Worm (Caenorhabditis elegans) whole organism, L1 larva: ENCODE results near the gene Y48A6C.4.

ENCODE experiments used
- C04F5.9 ChIP-seq: sonication (generic microtip); optimal IDR thresholded peaks from 2 replicates; lab custom pipeline; 2016; ENCODE audit warnings: missing genetic modification characterization, missing compliant biosample characterization
- C16A3.4 ChIP-seq: fragments of 150-350 bp; optimal IDR thresholded peaks from 2 replicates; lab custom pipeline; 2014; ENCODE audit warnings: missing biosample characterization, missing genetic modification characterization
- C34B4.2 ChIP-seq: sonication (generic microtip); optimal IDR thresholded peaks from 2 replicates; lab custom pipeline; 2017; ENCODE audit warnings: mild to moderate bottlenecking, missing genetic modification characterization, missing compliant biosample characterization
- F16B12.6 ChIP-seq: fragments of 150-350 bp; optimal IDR thresholded peaks from 2 replicates; lab custom pipeline; 2014; ENCODE audit warnings: missing biosample characterization, missing genetic modification characterization
- alr-1 ChIP-seq: fragments of 200-800 bp; sonication (Bioruptor generic); optimal IDR thresholded peaks from 2 replicates; lab custom pipeline; 2018; ENCODE audit warnings: borderline replicate concordance, mild to moderate bottlenecking, missing genetic modification characterization, missing compliant biosample characterization
- aly-2 ChIP-seq: fragments of 150-350 bp; optimal IDR thresholded peaks from 2 replicates; lab custom pipeline; 2014; ENCODE audit warnings: missing biosample characterization, missing genetic modification characterization
- ama-1 ChIP-seq: fragments of 150-350 bp; optimal IDR thresholded peaks from 2 replicates; lab custom pipeline; 2014
- ceh-8 ChIP-seq: fragments of 200-800 bp; sonication (Bioruptor generic); optimal IDR thresholded peaks from 2 replicates; lab custom pipeline; 2018; ENCODE audit warnings: mild to moderate bottlenecking, missing genetic modification characterization, moderate library complexity, missing compliant biosample characterization
- ceh-88 ChIP-seq: fragments of 200-800 bp; sonication (Bioruptor generic); IDR thresholded peaks from 2 replicates; pipeline ENCODE4 v1.3.6; 2022; ENCODE audit warnings: missing genetic modification characterization, missing compliant biosample characterization
- ceh-90 ChIP-seq: sonication (generic microtip); optimal IDR thresholded peaks from 2 replicates; lab custom pipeline; 2016; ENCODE audit warnings: missing genetic modification characterization, missing compliant biosample characterization
- ces-1 ChIP-seq: fragments of 150-350 bp; optimal IDR thresholded peaks from 2 replicates; lab custom pipeline; 2014; ENCODE audit warnings: missing biosample characterization, missing genetic modification reagents, missing genetic modification characterization
- dsc-1 ChIP-seq: sonication (generic microtip); optimal IDR thresholded peaks from 2 replicates; lab custom pipeline; 2016; ENCODE audit warnings: mild to moderate bottlenecking, missing genetic modification characterization, missing compliant biosample characterization
- efl-3 ChIP-seq: fragments of 200-800 bp; sonication (Bioruptor generic); optimal IDR thresholded peaks from 2 replicates; lab custom pipeline; 2018; ENCODE audit warnings: mild to moderate bottlenecking, missing genetic modification characterization, missing compliant biosample characterization
- egl-27 ChIP-seq, 2 experiments: fragments of 150-350 bp in 1 of 2; sonication (generic microtip); optimal IDR thresholded peaks; 3 replicates each; lab custom pipeline; 2017 to 2018; ENCODE audit warnings: missing biosample characterization in 2 of 2, missing genetic modification characterization in 2 of 2, missing genetic modification reagents in 2 of 2
- elt-2 ChIP-seq: sonication (generic microtip); optimal IDR thresholded peaks from 2 replicates; lab custom pipeline; 2016; ENCODE audit warnings: missing genetic modification characterization, mild to moderate bottlenecking, inconsistent platforms, missing compliant biosample characterization, missing genetic modification reagents
- ets-5 ChIP-seq: fragments of 200-800 bp; sonication (Bioruptor generic); IDR thresholded peaks from 2 replicates; pipeline ENCODE4 v1.3.6; 2022; ENCODE audit warnings: missing genetic modification characterization, missing compliant biosample characterization
- fkh-10 ChIP-seq: sonication (generic microtip); optimal IDR thresholded peaks from 2 replicates; lab custom pipeline; 2017; ENCODE audit warnings: missing biosample characterization, missing genetic modification reagents, missing genetic modification characterization
- fkh-4 ChIP-seq: sonication (generic microtip); optimal IDR thresholded peaks from 2 replicates; lab custom pipeline; 2016; ENCODE audit warnings: missing compliant biosample characterization, missing genetic modification characterization, borderline replicate concordance
- fos-1 ChIP-seq: fragments of 150-350 bp; optimal IDR thresholded peaks from 2 replicates; lab custom pipeline; 2014; ENCODE audit warnings: missing biosample characterization, missing genetic modification characterization
- hlh-4 ChIP-seq: sonication (generic microtip); optimal IDR thresholded peaks from 2 replicates; lab custom pipeline; 2016; ENCODE audit warnings: mild to moderate bottlenecking, missing genetic modification characterization, missing compliant biosample characterization
- hpl-2 ChIP-seq: fragments of 150-350 bp; optimal IDR thresholded peaks from 2 replicates; lab custom pipeline; 2014; ENCODE audit warnings: missing biosample characterization, missing genetic modification reagents, missing genetic modification characterization
- lin-13 ChIP-seq: fragments of 150-350 bp; optimal IDR thresholded peaks from 2 replicates; lab custom pipeline; 2014; ENCODE audit warnings: missing biosample characterization, missing genetic modification reagents, missing genetic modification characterization
- lin-15B ChIP-seq: fragments of 150-350 bp; sonication (generic microtip); optimal IDR thresholded peaks from 3 replicates; lab custom pipeline; 2014; ENCODE audit warnings: missing biosample characterization, missing genetic modification characterization
- lin-35 ChIP-seq, 2 experiments: fragments of 150-350 bp; optimal IDR thresholded peaks; 2 replicates each; lab custom pipeline; 2014; ENCODE audit warnings: missing biosample characterization in 2 of 2, missing genetic modification characterization in 2 of 2, missing genetic modification reagents in 2 of 2
- lin-39 ChIP-seq: fragments of 150-350 bp; optimal IDR thresholded peaks from 2 replicates; lab custom pipeline; 2014; ENCODE audit warnings: missing biosample characterization, missing genetic modification reagents, missing genetic modification characterization
- lir-3 ChIP-seq: sonication (generic microtip); optimal IDR thresholded peaks from 2 replicates; lab custom pipeline; 2016; ENCODE audit warnings: mild to moderate bottlenecking, missing genetic modification characterization, moderate library complexity, missing compliant biosample characterization; ENCODE audit not compliant: poor library complexity
- lsy-2 ChIP-seq, 2 experiments: fragments of 150-350 bp; optimal IDR thresholded peaks; 2 replicates each; lab custom pipeline; 2014; ENCODE audit warnings: missing biosample characterization in 2 of 2, missing genetic modification characterization in 2 of 2
- mab-9 ChIP-seq: fragments of 200-800 bp; sonication (Bioruptor generic); IDR thresholded peaks from 2 replicates; pipeline ENCODE4 v1.3.6; 2022; ENCODE audit warnings: missing genetic modification reagents, missing genetic modification characterization, missing compliant biosample characterization
- mdl-1 ChIP-seq, 2 experiments: fragments of 150-350 bp; optimal IDR thresholded peaks; 2 replicates each; lab custom pipeline; 2014 to 2017; ENCODE audit warnings: missing biosample characterization in 2 of 2, missing genetic modification characterization in 2 of 2, inconsistent platforms in 1 of 2
- mef-2 ChIP-seq: fragments of 150-350 bp; optimal IDR thresholded peaks from 2 replicates; lab custom pipeline; 2014; ENCODE audit warnings: missing biosample characterization, missing genetic modification characterization
- mep-1 ChIP-seq: fragments of 150-350 bp; optimal IDR thresholded peaks from 2 replicates; lab custom pipeline; 2014; ENCODE audit warnings: missing biosample characterization, missing genetic modification characterization
- nhr-19 ChIP-seq: fragments of 200-800 bp; sonication (Bioruptor generic); conservative IDR thresholded peaks from 2 replicates; pipeline ENCODE4 v1.3.6; 2022; ENCODE audit warnings: missing genetic modification characterization, missing compliant biosample characterization
- nhr-237 ChIP-seq: fragments of 150-350 bp; optimal IDR thresholded peaks from 2 replicates; lab custom pipeline; 2014; ENCODE audit warnings: missing biosample characterization, missing genetic modification characterization
- nhr-47 ChIP-seq: sonication (generic microtip); optimal IDR thresholded peaks from 2 replicates; lab custom pipeline; 2016; ENCODE audit warnings: mild to moderate bottlenecking, missing genetic modification characterization, moderate library complexity, missing compliant biosample characterization
- nhr-84 ChIP-seq: sonication (generic microtip); optimal IDR thresholded peaks from 2 replicates; lab custom pipeline; 2017; ENCODE audit warnings: missing biosample characterization, missing genetic modification characterization
- nhr-90 ChIP-seq: sonication (generic microtip); optimal IDR thresholded peaks from 2 replicates; lab custom pipeline; 2016; ENCODE audit warnings: mild to moderate bottlenecking, missing genetic modification characterization, missing compliant biosample characterization; ENCODE audit not compliant: poor library complexity
- pag-3 ChIP-seq: sonication (generic microtip); optimal IDR thresholded peaks from 2 replicates; lab custom pipeline; 2017; ENCODE audit warnings: missing genetic modification characterization, mild to moderate bottlenecking, missing compliant biosample characterization, antibody characterized with exemption, borderline replicate concordance; ENCODE audit not compliant: insufficient read depth
- pax-3 ChIP-seq: fragments of 200-800 bp; sonication (Bioruptor generic); optimal IDR thresholded peaks from 2 replicates; lab custom pipeline; 2018; ENCODE audit warnings: mild to moderate bottlenecking, missing genetic modification characterization, moderate library complexity, missing compliant biosample characterization
- pqm-1 ChIP-seq: sonication (generic microtip); optimal IDR thresholded peaks from 3 replicates; lab custom pipeline; 2017; ENCODE audit warnings: missing biosample characterization, missing genetic modification characterization
- rnt-1 ChIP-seq: sonication (generic microtip); optimal IDR thresholded peaks from 2 replicates; lab custom pipeline; 2016; ENCODE audit warnings: mild to moderate bottlenecking, missing genetic modification characterization, moderate library complexity, missing compliant biosample characterization
- snpc-4 ChIP-seq: fragments of 150-350 bp; optimal IDR thresholded peaks from 2 replicates; lab custom pipeline; 2014; ENCODE audit warnings: missing biosample characterization, missing genetic modification characterization
- snu-23 ChIP-seq: sonication (generic microtip); optimal IDR thresholded peaks from 2 replicates; lab custom pipeline; 2016; ENCODE audit warnings: missing genetic modification characterization, missing compliant biosample characterization
- sox-4 ChIP-seq: sonication (generic microtip); optimal IDR thresholded peaks from 2 replicates; lab custom pipeline; 2016; ENCODE audit warnings: missing genetic modification characterization, missing compliant biosample characterization
- sptf-1 ChIP-seq: fragments of 150-350 bp; optimal IDR thresholded peaks from 2 replicates; lab custom pipeline; 2014; ENCODE audit warnings: missing biosample characterization, missing genetic modification characterization
- sup-37 ChIP-seq: fragments of 200-800 bp; sonication (Bioruptor generic); optimal IDR thresholded peaks from 2 replicates; lab custom pipeline; 2018; ENCODE audit warnings: mild to moderate bottlenecking, missing genetic modification characterization, missing compliant biosample characterization
- swsn-7 ChIP-seq: sonication (generic microtip); optimal IDR thresholded peaks from 2 replicates; lab custom pipeline; 2016; ENCODE audit warnings: missing genetic modification characterization, missing compliant biosample characterization
- tbx-2 ChIP-seq: sonication (generic microtip); optimal IDR thresholded peaks from 2 replicates; lab custom pipeline; 2016; ENCODE audit warnings: missing genetic modification characterization, missing compliant biosample characterization
- unc-130 ChIP-seq: fragments of 150-350 bp; optimal IDR thresholded peaks from 2 replicates; lab custom pipeline; 2017; ENCODE audit warnings: missing biosample characterization, missing genetic modification characterization, inconsistent platforms
- unc-30 ChIP-seq: sonication (generic microtip); optimal IDR thresholded peaks from 2 replicates; lab custom pipeline; 2017; ENCODE audit warnings: missing biosample characterization, missing genetic modification characterization
- unc-62 ChIP-seq: fragments of 150-350 bp; optimal IDR thresholded peaks from 2 replicates; lab custom pipeline; 2014; ENCODE audit warnings: missing biosample characterization, missing genetic modification reagents, missing genetic modification characterization
- unc-86 ChIP-seq: sonication (generic microtip); optimal IDR thresholded peaks from 2 replicates; lab custom pipeline; 2016; ENCODE audit warnings: missing genetic modification characterization, missing compliant biosample characterization
- xbp-1 ChIP-seq: sonication (generic microtip); optimal IDR thresholded peaks from 2 replicates; lab custom pipeline; 2016; ENCODE audit warnings: missing genetic modification characterization, missing compliant biosample characterization

Gene Y48A6C.4

ce11 chrIII:11091651-11092278, 27.8 kb upstream of the Y48A6C.4 start (continued):
- TF ChIP-seq aly-2 (tag; lab: Kevin White, UChicago) (no peak), swsn-7 (peak; percentile 39), sox-4 (tag; lab: Kevin White, UChicago) (peak; percentile 86), lin-15B (tag; lab: Kevin White, UChicago) (no peak), egl-27 (tag; optimal IDR thresholded peaks at IDR 0.05; lab: Kevin White, UChicago) (no peak), nhr-237 (no peak), hlh-4 (peak; percentile 84), snpc-4 (tag; lab: Kevin White, UChicago) (no peak), fkh-4 (tag; lab: Kevin White, UChicago) (peak; percentile 67), tbx-2 (tag; lab: Kevin White, UChicago) (peak; percentile 79), fos-1 (tag; lab: Kevin White, UChicago) (no peak), ces-1 (no peak), unc-86 (tag; lab: Kevin White, UChicago) (peak; percentile 62), rnt-1 (tag; lab: Kevin White, UChicago) (peak; percentile 61), C34B4.2 (tag; lab: Kevin White, UChicago) (no peak), lsy-2 (tag; optimal IDR thresholded peaks at IDR 0.05; lab: Kevin White, UChicago) (no peak), lir-3 (tag; lab: Kevin White, UChicago) (peak; percentile 90), mep-1 (no peak), fkh-10 (no peak), sup-37 (GFP tag; lab: Kevin White, UChicago) (peak; percentile 20), elt-2 (tag; lab: Kevin White, UChicago) (peak; percentile 86), nhr-90 (tag; lab: Kevin White, UChicago) (peak; percentile 88), mab-9 (peak; percentile 83), hpl-2 (GFP tag; lab: Kevin White, UChicago) (no peak), lin-13 (GFP tag; lab: Kevin White, UChicago) (no peak), snu-23 (peak; percentile 52), sptf-1 (no peak), unc-30 (tag; lab: Kevin White, UChicago) (no peak), C16A3.4 (tag; lab: Kevin White, UChicago) (no peak), pag-3 (no peak), lin-39 (tag; lab: Kevin White, UChicago) (no peak), xbp-1 (tag; lab: Kevin White, UChicago) (peak; percentile 66), ceh-88 (GFP tag; lab: Robert Waterston, UW) (peak; percentile 69; the same call in 1 of the 2 replicates), ets-5 (no peak), mdl-1 (tag; optimal IDR thresholded peaks at IDR 0.05; lab: Kevin White, UChicago) (no peak), F16B12.6 (tag; lab: Kevin White, UChicago) (no peak), lin-35 (GFP tag; optimal IDR thresholded peaks at IDR 0.05; lab: Kevin White, UChicago) (peak; percentile 1 to 18), C04F5.9 (tag; lab: Kevin White, UChicago) (peak; percentile 55), ama-1 (lab: Kevin White, UChicago) (no peak), dsc-1 (tag; lab: Kevin White, UChicago) (peak; percentile 69), ceh-90 (tag; lab: Kevin White, UChicago) (peak; percentile 71), nhr-19 (GFP tag; lab: Robert Waterston, UW) (peak; percentile 51), unc-62 (no peak), nhr-47 (tag; lab: Kevin White, UChicago) (peak; percentile 83), efl-3 (GFP tag; lab: Kevin White, UChicago) (peak; percentile 77), pax-3 (peak; percentile 94), ceh-8 (GFP tag; lab: Kevin White, UChicago) (peak; percentile 79), unc-130 (tag; lab: Kevin White, UChicago) (no peak), nhr-84 (tag; lab: Kevin White, UChicago) (no peak), mef-2 (tag; lab: Kevin White, UChicago) (no peak), pqm-1 (no peak), alr-1 (tag; lab: Kevin White, UChicago) (no peak)
